Worm (Caenorhabditis elegans): ENCODE data around the gene str-123.

The str-123 gene

ce11 chrX:12808085-12808922, 18.2 kb downstream of the str-123 start, which contains the start of gene nhr-27:
TSS of gene nhr-27 (minus strand) at chrX:12808318.
- no peak for TF ChIP-seq nfya-1 (tag; optimal IDR thresholded peaks at IDR 0.05)

- TF ChIP-seq sox-2 (GFP tag; IDR thresholded peaks at IDR 0.05) (no peak), ztf-16 (tag; optimal IDR thresholded peaks at IDR 0.05) (no peak), mec-3 (tag; optimal IDR thresholded peaks at IDR 0.05; ENCODE audit: borderline replicate concordance) (no peak), hlh-8 (tag; optimal IDR thresholded peaks at IDR 0.05) (no peak), unc-86 (tag; optimal IDR thresholded peaks at IDR 0.05) (no peak), eyg-1 (tag; optimal IDR thresholded peaks at IDR 0.05) (no peak), ceh-9 (tag; optimal IDR thresholded peaks at IDR 0.05) (no peak), pag-3 (tag; optimal IDR thresholded peaks at IDR 0.05; ENCODE audit: borderline replicate concordance) (no peak), unc-3 (GFP tag; conservative IDR thresholded peaks at IDR 0.05) (no peak), unc-3 (tag; optimal IDR thresholded peaks at IDR 0.05) (no peak)
Measured at ce11 chrX:12813539-12813938, 23.4 kb downstream of the str-123 start, which contains the start of gene gei-3. TSS of gene gei-3 (minus strand) at chrX:12813639.

DNA sequence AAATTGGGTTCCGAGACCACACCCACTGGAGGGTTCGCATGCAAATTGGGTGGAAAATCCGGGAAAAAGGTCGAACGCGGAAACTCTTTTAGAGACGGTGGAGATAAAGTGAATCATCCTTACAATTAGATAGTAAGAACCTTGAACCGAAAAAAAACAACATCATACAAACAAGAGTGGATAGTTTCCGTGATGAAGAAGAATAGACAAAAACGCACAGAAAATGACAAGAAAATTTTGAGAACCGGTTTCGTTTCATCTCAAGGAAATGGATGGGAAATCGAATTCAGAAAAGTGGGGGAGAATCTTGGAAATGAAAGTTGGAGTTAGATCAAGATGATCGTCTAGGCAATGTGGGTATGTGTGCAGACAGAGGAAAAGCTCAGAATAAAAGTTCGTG, 25.2 kb downstream of the str-123 start:
- TF ChIP-seq ceh-31 (tag; optimal IDR thresholded peaks at IDR 0.05): no peak
- TF ChIP-seq lim-6 (tag; optimal IDR thresholded peaks at IDR 0.05): no peak
- no peak for TF ChIP-seq sox-4 (tag; optimal IDR thresholded peaks at IDR 0.05)
- TF ChIP-seq ttx-3 (tag; optimal IDR thresholded peaks at IDR 0.05): no peak
- TF ChIP-seq ceh-19 (GFP tag; optimal IDR thresholded peaks at IDR 0.05): no peak
- no peak for TF ChIP-seq ets-4 (tag; optimal IDR thresholded peaks at IDR 0.05)
- TF ChIP-seq K09A11.1 (tag; optimal IDR thresholded peaks at IDR 0.05; ENCODE audit: insufficient read depth): no peak

DNA sequence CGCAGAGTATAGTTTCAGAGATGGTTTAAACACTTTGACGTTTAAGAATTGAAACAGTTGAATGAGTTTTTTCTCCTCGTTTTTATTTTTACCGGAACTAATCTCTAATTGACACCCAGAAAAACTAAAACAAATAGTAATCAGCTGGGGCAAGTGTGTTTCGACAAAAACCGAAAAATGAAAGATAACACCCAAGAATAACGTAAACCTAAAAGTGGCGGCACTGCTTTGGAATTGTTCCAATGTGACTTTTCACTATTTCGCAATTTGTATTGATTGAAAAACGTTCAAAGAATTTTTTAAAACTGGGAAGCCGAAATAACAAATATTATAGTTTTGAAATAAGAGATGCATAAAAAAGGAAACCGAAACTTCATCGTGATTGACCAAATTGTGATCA, 28.6 kb downstream of the str-123 start:
- TF ChIP-seq sox-4 (tag; optimal IDR thresholded peaks at IDR 0.05): no peak
- no peak for TF ChIP-seq ceh-22 (tag; optimal IDR thresholded peaks at IDR 0.05)
- no peak for TF ChIP-seq dmd-4 (tag; optimal IDR thresholded peaks at IDR 0.05; ENCODE audit: borderline replicate concordance)
- TF ChIP-seq odd-2 (tag; optimal IDR thresholded peaks at IDR 0.05): no peak
- no peak for TF ChIP-seq pax-1 (tag; optimal IDR thresholded peaks at IDR 0.05)
- no peak for TF ChIP-seq hlh-8 (tag; optimal IDR thresholded peaks at IDR 0.05)
- TF ChIP-seq ceh-34 (tag; optimal IDR thresholded peaks at IDR 0.05): no peak
- TF ChIP-seq ceh-6 (GFP tag; optimal IDR thresholded peaks at IDR 0.05): no peak
- TF ChIP-seq sox-2 (GFP tag; IDR thresholded peaks at IDR 0.05): no peak
- TF ChIP-seq ceh-14 (tag; optimal IDR thresholded peaks at IDR 0.05): no peak
- no peak for TF ChIP-seq unc-42 (tag; optimal IDR thresholded peaks at IDR 0.05)
- TF ChIP-seq hlh-13 (GFP tag; optimal IDR thresholded peaks at IDR 0.05): no peak
- no peak for TF ChIP-seq ceh-18 (tag; optimal IDR thresholded peaks at IDR 0.05)
- TF ChIP-seq madf-2 (tag; optimal IDR thresholded peaks at IDR 0.05): no peak
- no peak for TF ChIP-seq fkh-10 (GFP tag; optimal IDR thresholded peaks at IDR 0.05)
- no peak for TF ChIP-seq fkh-6 (tag; optimal IDR thresholded peaks at IDR 0.05)
- TF ChIP-seq ref-2 (tag; optimal IDR thresholded peaks at IDR 0.05): no peak
- TF ChIP-seq hlh-6 (tag; optimal IDR thresholded peaks at IDR 0.05): no peak

ce11 chrX:12819512-12819911, 29.4 kb downstream of the str-123 start:
- TF ChIP-seq gmeb-2 (tag; optimal IDR thresholded peaks at IDR 0.05) (no peak), ets-4 (tag; optimal IDR thresholded peaks at IDR 0.05) (no peak), rnt-1 (tag; optimal IDR thresholded peaks at IDR 0.05) (no peak)
